Fruit fly (Drosophila melanogaster): ENCODE measurements around the gene CG10979.

CG10979 gene

dm6 chr3R:5833948-5834504 lies 39.5 kb downstream of the CG10979 start:
- no peak for TF ChIP-seq usp (GFP tag; optimal IDR thresholded peaks at IDR 0.05)
- TF ChIP-seq Dll (optimal IDR thresholded peaks at IDR 0.05) = no peak
- no peak for TF ChIP-seq CG8478 (optimal IDR thresholded peaks at IDR 0.05)
- no peak for TF ChIP-seq psq (optimal IDR thresholded peaks at IDR 0.05)

dm6 chr3R:5836536-5836935 lies 42.0 kb downstream of the CG10979 start:
- no peak for TF ChIP-seq CG8478 (optimal IDR thresholded peaks at IDR 0.05)
- TF ChIP-seq psq (optimal IDR thresholded peaks at IDR 0.05) = no peak
- TF ChIP-seq Dll (optimal IDR thresholded peaks at IDR 0.05) = no peak
- no peak for TF ChIP-seq usp (GFP tag; optimal IDR thresholded peaks at IDR 0.05)
- TF ChIP-seq pan (optimal IDR thresholded peaks at IDR 0.05) = no peak
- no peak for TF ChIP-seq EcR (GFP tag; optimal IDR thresholded peaks at IDR 0.05)

DNA sequence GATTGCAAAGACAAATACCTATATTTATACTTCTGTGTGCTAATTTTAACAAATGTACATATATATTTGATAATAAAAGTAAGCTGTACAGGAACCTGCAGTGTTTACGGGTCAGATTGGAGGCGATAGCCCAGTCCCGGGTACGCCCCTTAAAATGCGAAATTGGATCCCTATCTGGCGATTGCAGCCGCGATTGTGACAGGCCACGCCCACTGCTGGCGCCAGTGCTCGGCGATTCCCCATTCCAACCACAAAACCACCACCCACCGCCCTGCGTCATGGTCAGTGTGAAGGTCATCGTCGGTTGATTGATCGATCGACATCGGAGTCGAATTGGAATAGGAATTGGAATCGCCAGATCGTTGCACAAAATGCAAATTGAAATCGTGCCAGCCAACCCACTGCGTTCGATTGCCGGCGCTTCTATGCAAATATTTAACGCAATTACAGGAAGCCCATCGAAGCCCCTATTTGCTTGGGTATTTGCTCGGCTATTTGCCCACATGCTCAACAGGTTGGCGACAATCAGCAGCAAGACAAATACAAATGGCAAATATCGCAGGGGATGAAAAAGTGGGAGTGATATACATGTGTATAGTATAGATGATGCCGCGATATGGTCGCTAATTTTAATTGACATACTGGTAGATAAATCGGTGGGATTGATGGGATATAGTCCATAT lies 44.3 kb downstream of the CG10979 start:
- TF ChIP-seq Dll (optimal IDR thresholded peaks at IDR 0.05) = no peak
- no peak for TF ChIP-seq EcR (GFP tag; optimal IDR thresholded peaks at IDR 0.05)
- no peak for TF ChIP-seq psq (optimal IDR thresholded peaks at IDR 0.05)
- no peak for TF ChIP-seq CG8478 (optimal IDR thresholded peaks at IDR 0.05)

dm6 chr3R:5840870-5841269 lies 46.4 kb downstream of the CG10979 start, which contains the start of gene CG1213:
CG1213 (plus strand) TSS chr3R:5841170.
- TF ChIP-seq usp (GFP tag; optimal IDR thresholded peaks at IDR 0.05) = no peak
- no peak for TF ChIP-seq CG8478 (optimal IDR thresholded peaks at IDR 0.05)
- TF ChIP-seq psq (optimal IDR thresholded peaks at IDR 0.05) = no peak
- no peak for TF ChIP-seq EcR (GFP tag; optimal IDR thresholded peaks at IDR 0.05)
- TF ChIP-seq Dll (optimal IDR thresholded peaks at IDR 0.05) = no peak
- no peak for TF ChIP-seq pan (optimal IDR thresholded peaks at IDR 0.05)

- TF ChIP-seq usp (GFP tag; optimal IDR thresholded peaks at IDR 0.05) (no peak), pan (optimal IDR thresholded peaks at IDR 0.05) (no peak)
These were observed 46.8 kb downstream of the CG10979 start for dm6 chr3R:5841290-5841689.

dm6 chr3R:5843516-5843915 lies 49.0 kb downstream of the CG10979 start:
- no peak for TF ChIP-seq CG8478 (optimal IDR thresholded peaks at IDR 0.05)
- no peak for TF ChIP-seq pan (optimal IDR thresholded peaks at IDR 0.05)
- TF ChIP-seq EcR (GFP tag; optimal IDR thresholded peaks at IDR 0.05) = no peak
- no peak for TF ChIP-seq Dll (optimal IDR thresholded peaks at IDR 0.05)
- no peak for TF ChIP-seq psq (optimal IDR thresholded peaks at IDR 0.05)
- TF ChIP-seq usp (GFP tag; optimal IDR thresholded peaks at IDR 0.05) = no peak

- TF ChIP-seq psq (optimal IDR thresholded peaks at IDR 0.05) (no peak), usp (GFP tag; optimal IDR thresholded peaks at IDR 0.05) (no peak), EcR (GFP tag; optimal IDR thresholded peaks at IDR 0.05) (no peak)
These were observed 52.2 kb downstream of the CG10979 start, which contains the start of gene CG14676 for dm6 chr3R:5846570-5847270. CG14676 (plus strand) TSS chr3R:5847220.
